Worm (Caenorhabditis elegans): ENCODE data around the gene Y43F8B.20.

ce11 chrV:19502579-19503151 lies 46.9 kb downstream of the Y43F8B.20 start, which contains the start of gene Y43F8B.3:
- TF ChIP-seq drap-1 (GFP tag; optimal IDR thresholded peaks at IDR 0.05) (no peak), hlh-1 (tag; optimal IDR thresholded peaks at IDR 0.05) (no peak), nhr-28 (tag; optimal IDR thresholded peaks at IDR 0.05) (no peak), mep-1 (tag; optimal IDR thresholded peaks at IDR 0.05) (no peak), unc-39 (tag; optimal IDR thresholded peaks at IDR 0.05) (no peak), tbx-8 (GFP tag; optimal IDR thresholded peaks at IDR 0.05) (no peak), mab-5 (tag; optimal IDR thresholded peaks at IDR 0.05) (no peak), ceh-39 (tag; optimal IDR thresholded peaks at IDR 0.05) (no peak), ceh-83 (GFP tag; optimal IDR thresholded peaks at IDR 0.05) (no peak), ztf-11 (tag; optimal IDR thresholded peaks at IDR 0.05) (no peak), pha-4 (tag; optimal IDR thresholded peaks at IDR 0.05) (no peak), nhr-12 (tag; optimal IDR thresholded peaks at IDR 0.05) (no peak), blmp-1 (tag; optimal IDR thresholded peaks at IDR 0.05) (no peak), nhr-2 (tag; optimal IDR thresholded peaks at IDR 0.05) (no peak)
